Fruit fly (Drosophila melanogaster) whole organism, pupa: Measurements from ENCODE around the gene Cpr78E.

ENCODE experiments used
- CG10348 ChIP-seq: fragments of 200-800 bp; sonication (Bioruptor generic); IDR thresholded peaks from 2 replicates; pipeline ENCODE4 v1.3.6; 2022; ENCODE audit warnings: missing biosample characterization, missing genetic modification characterization
- EcR ChIP-seq: fragments of 200-800 bp; sonication (Bioruptor generic); optimal IDR thresholded peaks from 3 replicates; lab custom pipeline; 2019; ENCODE audit warnings: missing biosample characterization, missing genetic modification characterization, mild to moderate bottlenecking, moderate library complexity, missing genetic modification reagents
- Pif1B ChIP-seq: fragments of 200-800 bp; sonication (Bioruptor generic); optimal IDR thresholded peaks from 3 replicates; lab custom pipeline; 2016; ENCODE audit warnings: missing biosample characterization, missing genetic modification characterization
- rn ChIP-seq: fragments of 200-800 bp; sonication (Bioruptor generic); IDR thresholded peaks from 2 replicates; pipeline ENCODE4 v1.3.6; 2022; ENCODE audit warnings: missing biosample characterization, missing genetic modification characterization

- TF ChIP-seq rn (GFP tag; lab: Robert Waterston, UW) (no peak), Pif1B (no peak), EcR (GFP tag; lab: Kevin White, UChicago) (no peak), CG10348 (GFP tag; lab: Robert Waterston, UW) (no peak)
Observed at dm6 chr3L:21645878-21646277, 20.9 kb downstream of the Cpr78E start.
